Worm (Caenorhabditis elegans) whole organism, L4/young adult: Measurements from ENCODE around the gene C17H11.1.

Experiments
- W03F9.2 ChIP-seq: fragments of 150-350 bp; optimal IDR thresholded peaks from 2 replicates; lab custom pipeline; 2014; ENCODE audit warnings: missing biosample characterization, missing genetic modification characterization
- dao-5 ChIP-seq: sonication (generic microtip); optimal IDR thresholded peaks from 2 replicates; lab custom pipeline; 2016; ENCODE audit warnings: missing genotype, missing genetic modification characterization, moderate library complexity, missing compliant biosample characterization
- him-1 ChIP-seq: sonication (generic microtip); optimal IDR thresholded peaks from 2 replicates; lab custom pipeline; 2016; ENCODE audit warnings: missing genotype, missing genetic modification reagents, missing genetic modification characterization, missing compliant biosample characterization

Gene C17H11.1

DNA sequence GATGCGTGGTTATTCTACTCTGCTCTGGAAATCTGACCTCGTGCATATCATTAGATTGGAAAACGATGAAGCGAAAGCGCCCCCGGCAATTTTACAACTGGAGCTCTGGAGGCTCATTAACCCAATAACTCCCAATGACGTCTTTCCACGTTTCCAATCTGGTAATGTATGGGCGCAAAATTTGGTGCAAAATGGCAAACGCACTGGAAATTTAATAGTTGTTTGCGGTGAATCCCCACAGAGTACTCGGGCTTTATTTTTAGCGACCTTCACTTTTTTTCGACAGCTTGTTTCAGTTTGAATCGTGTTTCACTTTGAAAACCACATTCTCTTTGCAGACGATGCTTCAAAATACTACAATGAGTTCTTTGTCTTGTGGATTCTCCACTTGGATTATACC is at the start of gene C17H11.1:
Gene C17H11.1 (plus strand): TSS at position 301 of the 400 bp plus-strand sequence.
- TF ChIP-seq him-1 (tag; lab: Kevin White, UChicago) (no peak), W03F9.2 (tag; lab: Kevin White, UChicago) (no peak), dao-5 (tag; lab: Kevin White, UChicago) (no peak)

DNA sequence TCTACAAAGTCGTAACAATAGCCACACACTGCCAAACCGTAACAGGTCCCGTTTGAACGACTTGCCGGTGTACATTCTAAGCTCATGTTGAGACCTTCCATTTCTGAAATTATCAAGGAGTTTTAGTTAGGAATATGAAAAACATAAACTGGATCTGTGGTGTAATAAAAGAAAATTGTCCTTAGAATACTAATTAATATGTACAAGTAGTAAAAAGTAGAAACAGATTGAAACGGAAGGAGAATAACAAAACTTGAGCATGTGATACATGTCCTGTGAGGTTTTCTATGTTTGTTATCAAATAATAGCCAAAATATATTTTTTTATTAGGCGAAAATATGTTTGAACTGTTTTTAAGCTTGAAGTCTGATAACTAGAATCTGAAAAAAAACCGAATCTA is 44.2 kb upstream of the C17H11.1 start, which contains the start of gene frpr-1:
Gene frpr-1 (minus strand): TSS at position 101 of the 400 bp plus-strand sequence.
- TF ChIP-seq him-1 (tag; lab: Kevin White, UChicago), result no peak
- no peak for TF ChIP-seq W03F9.2 (tag; lab: Kevin White, UChicago)
- TF ChIP-seq dao-5 (tag; lab: Kevin White, UChicago), result no peak

DNA sequence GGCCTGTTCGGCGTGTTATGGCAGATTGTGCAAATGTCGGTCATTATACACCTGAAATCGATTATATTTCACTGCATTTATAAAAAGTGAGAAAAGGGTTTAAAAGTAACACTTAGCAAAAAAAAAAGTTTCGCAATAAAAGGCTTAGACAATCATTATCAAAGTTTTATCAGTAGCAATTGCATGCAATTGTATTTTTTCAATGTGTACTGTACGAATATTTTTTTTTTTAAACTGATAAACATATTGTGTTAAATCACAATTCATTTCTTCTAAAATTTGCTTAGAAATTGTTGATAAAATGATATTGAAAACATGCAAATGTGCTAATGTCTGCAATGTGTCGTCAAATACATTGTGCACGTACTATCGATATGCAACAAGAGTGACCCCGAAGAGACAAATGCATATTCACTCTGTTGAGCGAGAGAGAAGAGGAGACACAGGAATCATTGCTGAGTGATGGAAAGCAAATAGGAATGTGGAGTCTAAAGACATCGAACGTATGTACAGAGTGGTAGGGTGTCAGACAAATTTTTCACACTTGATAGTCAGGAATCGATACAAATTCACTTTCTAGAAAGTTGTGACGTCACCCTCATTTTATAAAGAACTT is 37.3 kb upstream of the C17H11.1 start, which contains the start of gene C02B8.6:
Gene C02B8.6 (minus strand): TSS at position 51 of the 616 bp plus-strand sequence.
- TF ChIP-seq him-1 (tag; lab: Kevin White, UChicago), result no peak
- peak; percentile 48 for TF ChIP-seq W03F9.2 (tag; lab: Kevin White, UChicago)
- no peak for TF ChIP-seq dao-5 (tag; lab: Kevin White, UChicago)

DNA sequence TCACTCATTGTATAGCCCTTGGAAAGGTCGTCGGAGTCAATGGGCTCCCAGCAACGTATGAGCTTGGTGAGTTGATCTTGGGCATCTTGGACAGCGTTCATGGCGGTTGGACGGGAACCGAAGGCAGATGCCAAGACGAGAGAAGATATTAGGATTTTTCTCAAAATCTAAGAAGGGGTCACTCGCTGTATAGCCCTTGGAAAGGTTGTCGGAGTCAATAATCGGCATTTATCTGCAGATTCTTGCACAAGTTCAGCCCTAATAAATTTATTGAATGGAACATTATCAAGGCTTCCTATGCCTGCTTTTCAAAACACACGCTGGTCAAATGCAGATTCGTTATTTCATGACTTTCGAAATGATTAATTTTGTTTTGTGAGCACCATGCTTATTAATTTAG is 35.9 kb upstream of the C17H11.1 start, which contains the start of gene C02B8.7:
Gene C02B8.7 (minus strand): TSS at position 101 of the 400 bp plus-strand sequence.
- no peak for TF ChIP-seq dao-5 (tag; lab: Kevin White, UChicago)
- TF ChIP-seq W03F9.2 (tag; lab: Kevin White, UChicago), result no peak
- TF ChIP-seq him-1 (tag; lab: Kevin White, UChicago), result no peak

DNA sequence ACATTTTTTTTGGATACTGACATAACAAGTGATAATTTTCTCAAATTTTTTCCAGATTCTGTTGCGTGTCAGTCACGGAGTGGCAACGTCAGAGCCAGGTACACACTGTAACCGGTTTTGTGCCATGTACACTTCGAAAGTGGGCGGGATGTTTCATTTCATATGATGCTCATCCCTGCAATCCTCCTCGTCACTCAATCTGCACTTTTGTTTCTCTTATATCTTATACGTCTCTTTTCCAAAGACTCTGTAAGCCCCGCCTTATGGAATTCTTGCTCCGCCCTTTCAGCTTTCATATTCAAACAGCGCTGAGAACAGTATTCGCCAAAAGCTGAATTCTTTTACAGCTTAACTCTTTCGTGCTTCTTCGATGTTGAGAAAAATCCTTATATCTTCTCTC is 34.6 kb upstream of the C17H11.1 start, which contains the start of gene C02B8.3:
Gene C02B8.3 (plus strand): TSS at position 301 of the 400 bp plus-strand sequence.
- TF ChIP-seq him-1 (tag; lab: Kevin White, UChicago), result no peak
- TF ChIP-seq W03F9.2 (tag; lab: Kevin White, UChicago), result no peak

DNA sequence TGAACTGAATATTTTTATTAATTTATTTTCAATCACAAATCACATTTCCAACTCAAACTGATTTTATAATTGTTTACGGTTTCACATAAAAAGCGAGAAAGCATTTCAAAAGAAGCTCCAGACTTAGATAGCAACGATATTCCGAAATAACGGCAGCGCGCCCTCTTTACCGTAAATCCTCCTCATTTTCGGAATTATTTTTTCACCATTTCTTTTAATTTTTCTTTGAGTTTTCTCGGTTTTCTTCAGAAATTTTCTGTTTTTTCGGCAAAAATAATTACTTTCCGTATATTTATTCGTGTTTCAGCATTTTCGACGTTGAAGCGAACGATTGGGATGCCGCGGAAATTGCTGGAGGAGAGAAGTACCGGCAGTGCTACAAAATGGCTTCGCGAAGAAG is 26.3 kb upstream of the C17H11.1 start, which contains the start of gene C02B8.1:
Gene C02B8.1 (plus strand): TSS at position 301 of the 400 bp plus-strand sequence.
- TF ChIP-seq him-1 (tag; lab: Kevin White, UChicago) (no peak), W03F9.2 (tag; lab: Kevin White, UChicago) (no peak), dao-5 (tag; lab: Kevin White, UChicago) (no peak)

DNA sequence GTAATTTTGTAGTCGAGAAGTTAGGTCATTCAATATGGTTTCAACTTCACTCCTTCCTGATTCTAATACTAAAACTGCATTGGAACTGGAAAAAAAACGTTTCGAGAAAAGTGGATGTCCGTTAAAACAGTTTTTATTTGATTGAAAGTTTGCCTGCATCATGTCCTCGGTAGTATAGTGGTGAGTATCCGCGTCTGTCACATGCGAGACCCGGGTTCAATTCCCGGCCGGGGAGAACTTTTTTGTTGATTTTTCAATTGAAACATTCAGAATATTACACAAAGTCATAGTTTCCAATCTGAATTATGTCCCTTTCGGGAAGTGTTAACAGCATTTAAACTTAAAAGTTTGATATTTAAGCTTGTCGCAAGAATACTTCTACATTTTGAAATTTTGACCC is 24.7 kb upstream of the C17H11.1 start:
- TF ChIP-seq W03F9.2 (tag; lab: Kevin White, UChicago) (no peak), dao-5 (tag; lab: Kevin White, UChicago) (no peak), him-1 (tag; lab: Kevin White, UChicago) (no peak)

DNA sequence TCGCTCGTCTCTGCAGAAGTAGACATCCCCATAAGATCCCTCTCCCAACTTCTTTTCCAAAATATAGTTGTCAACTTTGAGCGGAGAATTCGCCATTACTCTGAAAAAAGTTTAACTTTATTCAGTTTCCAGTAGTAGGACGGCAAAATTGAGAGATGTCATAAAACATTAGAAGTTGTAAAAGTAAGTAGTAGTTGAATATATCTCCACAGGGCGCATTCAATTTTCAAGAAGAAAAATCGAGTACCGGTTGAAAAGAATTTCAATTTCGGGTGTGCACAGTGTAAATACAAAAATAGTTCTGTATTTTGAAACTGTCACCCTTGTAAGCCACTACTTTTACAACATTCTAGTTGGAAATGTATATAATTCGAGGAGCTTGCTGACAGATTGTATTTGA is 23.1 kb upstream of the C17H11.1 start, which contains the start of gene F22F1.2:
Gene F22F1.2 (minus strand): TSS at position 101 of the 400 bp plus-strand sequence.
- TF ChIP-seq W03F9.2 (tag; lab: Kevin White, UChicago) (no peak), dao-5 (tag; lab: Kevin White, UChicago) (no peak), him-1 (tag; lab: Kevin White, UChicago) (no peak)

DNA sequence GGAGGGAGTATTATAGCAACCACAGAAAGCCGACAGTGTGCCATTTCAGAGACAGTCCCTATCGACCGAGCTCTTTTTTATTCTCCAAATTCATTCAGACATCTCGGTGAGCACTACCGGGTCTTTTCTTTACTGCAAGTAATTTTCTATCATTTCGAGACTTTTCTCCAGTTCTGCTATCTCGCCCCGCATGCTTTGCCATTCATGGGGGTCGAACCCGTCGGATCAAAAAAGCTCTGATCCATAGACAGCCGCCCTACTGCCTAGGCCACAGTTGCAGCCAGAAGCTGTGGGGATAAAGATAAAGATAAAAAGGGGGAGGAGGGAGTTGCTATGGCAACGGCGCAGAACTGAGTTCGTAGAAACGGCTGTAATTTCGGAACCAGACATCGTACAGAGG is 22.3 kb upstream of the C17H11.1 start:
- TF ChIP-seq dao-5 (tag; lab: Kevin White, UChicago) (no peak), him-1 (tag; lab: Kevin White, UChicago) (no peak), W03F9.2 (tag; lab: Kevin White, UChicago) (no peak)

DNA sequence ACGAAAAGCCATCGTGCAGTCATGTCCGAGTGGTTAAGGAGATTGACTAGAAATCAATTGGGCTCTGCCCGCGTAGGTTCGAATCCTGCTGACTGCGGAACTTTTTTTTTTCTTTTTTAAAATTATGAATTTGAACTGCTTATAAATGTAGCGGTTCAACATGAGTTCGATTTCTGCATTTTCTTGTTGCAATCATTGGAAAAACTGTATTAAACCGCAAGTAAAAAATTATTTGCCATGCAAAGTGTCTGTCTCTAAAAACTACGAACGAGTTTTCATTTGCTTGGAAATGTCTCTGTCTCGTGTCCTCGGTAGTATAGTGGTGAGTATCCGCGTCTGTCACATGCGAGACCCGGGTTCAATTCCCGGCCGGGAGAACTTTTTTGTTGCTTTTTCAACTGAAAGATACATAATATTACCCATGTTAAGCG is 18.2 kb upstream of the C17H11.1 start:
- peak; percentile 30 for TF ChIP-seq dao-5 (tag; lab: Kevin White, UChicago)

DNA sequence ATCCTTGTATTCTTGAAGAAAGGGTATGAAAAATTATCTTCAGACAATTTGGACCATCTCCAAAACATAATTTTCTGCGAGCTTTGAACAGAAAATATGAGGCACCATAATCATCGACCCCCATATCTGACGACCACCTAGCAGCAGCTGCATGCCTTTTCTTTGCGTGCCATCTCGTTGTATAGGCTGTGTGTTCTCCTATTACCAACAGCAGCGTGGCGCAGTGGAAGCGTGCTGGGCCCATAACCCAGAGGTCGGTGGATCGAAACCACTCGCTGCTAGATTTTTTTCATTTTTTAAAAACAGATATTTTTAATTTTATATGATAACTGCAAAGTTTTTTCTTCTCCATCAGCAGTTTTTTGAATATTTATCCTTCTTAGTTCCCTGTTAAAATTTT is 17.7 kb upstream of the C17H11.1 start:
- no peak for TF ChIP-seq him-1 (tag; lab: Kevin White, UChicago)
- TF ChIP-seq W03F9.2 (tag; lab: Kevin White, UChicago), result no peak
- no peak for TF ChIP-seq dao-5 (tag; lab: Kevin White, UChicago)

DNA sequence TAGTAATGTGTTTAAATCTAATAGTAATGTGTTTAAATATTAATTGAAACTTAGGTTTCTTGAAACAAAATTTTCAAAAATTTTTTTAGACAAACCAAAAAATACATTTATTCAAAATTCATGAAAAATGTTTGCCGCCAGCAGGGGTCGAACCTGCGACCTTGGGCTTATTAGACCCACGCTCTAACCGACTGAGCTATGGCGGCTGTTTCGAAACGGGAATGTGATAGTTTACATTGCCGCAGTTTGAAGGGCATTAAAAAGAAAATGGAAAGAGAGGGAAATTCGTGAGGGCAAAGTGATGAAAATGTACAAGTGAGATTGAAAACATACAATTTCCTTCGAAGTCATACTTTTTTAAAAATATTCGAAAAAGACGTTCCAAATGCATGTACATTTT is 17.2 kb upstream of the C17H11.1 start:
- no peak for TF ChIP-seq dao-5 (tag; lab: Kevin White, UChicago)
- TF ChIP-seq him-1 (tag; lab: Kevin White, UChicago), result no peak
- TF ChIP-seq W03F9.2 (tag; lab: Kevin White, UChicago), result peak; percentile 22

DNA sequence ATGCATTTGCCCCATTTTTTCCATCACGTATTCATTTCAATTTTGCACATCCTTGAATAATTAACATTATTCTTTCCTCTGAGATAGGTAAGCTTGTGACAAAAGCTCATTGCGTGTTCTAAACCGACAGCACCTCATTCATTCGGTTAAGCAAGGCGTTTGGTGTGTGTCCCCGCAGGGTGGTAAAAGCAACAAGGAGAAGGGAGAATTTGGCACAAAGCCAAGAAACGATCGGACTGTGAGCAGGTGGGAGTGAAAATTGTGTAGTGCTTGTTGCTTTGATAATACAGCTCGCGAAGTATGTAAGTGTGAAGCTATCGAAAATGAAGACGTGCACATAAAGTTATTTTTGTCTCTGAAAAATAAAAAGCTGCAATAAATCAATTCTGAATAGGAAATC is 16.6 kb upstream of the C17H11.1 start:
- TF ChIP-seq dao-5 (tag; lab: Kevin White, UChicago) (no peak), him-1 (tag; lab: Kevin White, UChicago) (no peak), W03F9.2 (tag; lab: Kevin White, UChicago) (no peak)
